Worm (Caenorhabditis elegans): ENCODE results near the gene K03B8.11.

DNA sequence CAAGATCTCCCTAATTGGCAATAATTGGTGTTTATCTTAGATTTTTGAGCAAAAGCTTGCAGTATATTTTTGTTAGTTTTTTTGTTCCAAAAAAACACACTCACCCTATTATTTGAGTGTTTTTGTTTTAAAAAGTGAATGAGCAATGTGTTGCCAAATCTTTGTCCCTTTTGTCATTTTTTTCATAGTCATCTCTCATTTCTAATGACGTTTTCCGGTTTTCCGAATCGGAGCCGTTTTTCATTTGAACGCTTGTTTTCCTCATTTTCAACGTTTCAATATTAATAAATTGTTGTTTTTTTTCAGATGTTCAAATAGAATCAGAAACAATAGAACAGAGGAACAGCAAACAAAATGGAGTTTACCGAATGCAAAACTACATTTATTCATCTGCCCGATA is 48.2 kb upstream of the K03B8.11 start, which contains the start of gene dmsr-1:
- TF ChIP-seq ets-4 (GFP tag; optimal IDR thresholded peaks at IDR 0.05): no peak
- TF ChIP-seq hlh-26 (GFP tag; conservative IDR thresholded peaks at IDR 0.05): no peak
- no peak for TF ChIP-seq F39B2.1 (GFP tag; IDR thresholded peaks at IDR 0.05)
- no peak for TF ChIP-seq ama-1 (optimal IDR thresholded peaks at IDR 0.05)
- TF ChIP-seq ama-1 (GFP tag; optimal IDR thresholded peaks at IDR 0.05): no peak
- no peak for TF ChIP-seq sea-2 (GFP tag; IDR thresholded peaks at IDR 0.05)
- no peak for TF ChIP-seq nhr-90 (tag; optimal IDR thresholded peaks at IDR 0.05)
- no peak for TF ChIP-seq nhr-120 (GFP tag; IDR thresholded peaks at IDR 0.05)
- TF ChIP-seq zim-3 (tag; optimal IDR thresholded peaks at IDR 0.05): no peak
- TF ChIP-seq attf-5 (GFP tag; optimal IDR thresholded peaks at IDR 0.05): no peak
- TF ChIP-seq lsl-1 (GFP tag; optimal IDR thresholded peaks at IDR 0.05): no peak
- TF ChIP-seq ceh-100 (GFP tag; IDR thresholded peaks at IDR 0.05): no peak
- no peak for TF ChIP-seq F23B12.7 (tag; optimal IDR thresholded peaks at IDR 0.05; ENCODE audit: insufficient read depth)

Data from whole organism, young adult.